Fruit fly (Drosophila melanogaster): ENCODE data around the gene ome.

The ome gene

DNA sequence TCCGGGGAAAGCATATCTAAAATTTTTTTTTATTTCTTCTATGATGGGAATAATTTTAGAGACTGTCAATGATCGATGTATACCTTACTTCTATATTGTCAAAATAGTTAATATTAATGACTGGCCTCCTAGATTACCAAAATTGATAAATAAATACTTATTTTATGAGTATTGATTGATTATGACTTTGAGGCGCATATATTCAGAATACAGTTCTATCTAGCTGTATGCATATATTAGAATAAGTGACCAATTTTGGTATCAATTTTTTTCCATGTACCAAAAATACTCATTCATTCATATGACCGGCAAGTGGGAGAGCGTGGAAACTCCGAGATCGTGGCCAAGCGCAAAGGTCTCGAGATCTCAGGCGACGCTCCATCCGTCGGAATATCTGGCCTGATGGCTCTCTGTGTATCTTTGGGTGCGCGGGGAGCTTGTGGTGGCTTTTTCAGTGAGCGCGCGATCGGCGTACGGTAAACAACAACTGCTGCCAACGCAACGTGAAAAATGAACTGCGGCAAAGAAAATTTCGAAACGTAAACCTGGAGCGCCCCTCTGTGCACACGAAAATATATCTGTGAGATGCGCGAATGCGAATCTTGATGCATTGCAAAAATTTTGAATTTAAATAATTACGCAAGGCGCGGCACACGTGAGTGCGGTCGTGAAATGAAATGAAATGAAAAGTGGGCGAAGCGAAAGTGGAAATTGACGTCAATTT is at the start of gene ome, which contains the start of gene CG43121 (continued):
- TF ChIP-seq sr (GFP tag; IDR thresholded peaks at IDR 0.05) (0 out of 3 replicates have a peak, but pooled peaks have one; percentile 47), CG8388 (GFP tag; optimal IDR thresholded peaks at IDR 0.05) (no peak), sens-2 (GFP tag; IDR thresholded peaks at IDR 0.05) (0 out of 2 replicates have a peak, but pooled peaks have one; percentile 17), ci (GFP tag; IDR thresholded peaks at IDR 0.05) (peak; percentile 81), CG14441 (GFP tag; IDR thresholded peaks at IDR 0.05) (no peak), wek (GFP tag; optimal IDR thresholded peaks at IDR 0.05) (peak; percentile 14), CG13424 (tag; optimal IDR thresholded peaks at IDR 0.05) (peak; percentile 21), nom (GFP tag; optimal IDR thresholded peaks at IDR 0.05) (peak; percentile 45), Eip74EF (GFP tag; optimal IDR thresholded peaks at IDR 0.05) (peak in 1 of 2 experiments; percentile 26), hbn (GFP tag; IDR thresholded peaks at IDR 0.05; ENCODE audit: partially characterized antibody) (0 out of 2 replicates have a peak, but pooled peaks have one; percentile 26), E2f1 (GFP tag; IDR thresholded peaks at IDR 0.05) (peak; percentile 12; the same call in 1 of the 2 replicates), CG15601 (tag; optimal IDR thresholded peaks at IDR 0.05) (no peak), PHDP (tag; optimal IDR thresholded peaks at IDR 0.05) (peak; percentile 28), Bgb (GFP tag; IDR thresholded peaks at IDR 0.05; ENCODE audit: partially characterized antibody) (peak; percentile 35; the same call in 1 of the 2 replicates), CG6683 (GFP tag; optimal IDR thresholded peaks at IDR 0.05) (no peak), rib (GFP tag; IDR thresholded peaks at IDR 0.05) (peak; percentile 58; the same call in 1 of the 2 replicates), CG6654 (GFP tag; optimal IDR thresholded peaks at IDR 0.05) (no peak), CG12071 (GFP tag; optimal IDR thresholded peaks at IDR 0.05) (peak; percentile 59), CG2120 (GFP tag; optimal IDR thresholded peaks at IDR 0.05) (peak; percentile 20), Pdp1 (GFP tag; optimal IDR thresholded peaks at IDR 0.05) (peak in 1 of 2 experiments; percentile 16), Fer1 (GFP tag; optimal IDR thresholded peaks at IDR 0.05) (peak; percentile 43), ara (GFP tag; IDR thresholded peaks at IDR 0.05) (0 out of 2 replicates have a peak, but pooled peaks have one; percentile 27), CG7786 (GFP tag; optimal IDR thresholded peaks at IDR 0.05) (no peak), Nf-YC (tag; optimal IDR thresholded peaks at IDR 0.05) (peak; percentile 21), CG4282 (GFP tag; optimal IDR thresholded peaks at IDR 0.05) (no peak), CG1233 (GFP tag; optimal IDR thresholded peaks at IDR 0.05) (no peak), gcm (GFP tag; optimal IDR thresholded peaks at IDR 0.05) (no peak), CG10565 (GFP tag; optimal IDR thresholded peaks at IDR 0.05) (no peak), CG13624 (GFP tag; optimal IDR thresholded peaks at IDR 0.05) (peak; percentile 12), BtbVII (GFP tag; optimal IDR thresholded peaks at IDR 0.05) (peak; percentile 40), CG7839 (tag; optimal IDR thresholded peaks at IDR 0.05) (peak; percentile 28), CG14014 (GFP tag; IDR thresholded peaks at IDR 0.05) (0 out of 2 replicates have a peak, but pooled peaks have one; percentile 41), org-1 (GFP tag; optimal IDR thresholded peaks at IDR 0.05) (no peak), CG2678 (tag; optimal IDR thresholded peaks at IDR 0.05) (no peak), Dad (GFP tag; optimal IDR thresholded peaks at IDR 0.05) (no peak), gem (tag; optimal IDR thresholded peaks at IDR 0.05) (peak; percentile 28), NC2α (GFP tag; optimal IDR thresholded peaks at IDR 0.05) (no peak), fd3F (GFP tag; optimal IDR thresholded peaks at IDR 0.05) (peak; percentile 5), cg (GFP tag; optimal IDR thresholded peaks at IDR 0.05) (no peak), D19A (tag; optimal IDR thresholded peaks at IDR 0.05) (no peak), maf-S (GFP tag; optimal IDR thresholded peaks at IDR 0.05) (no peak), abd-A (tag; optimal IDR thresholded peaks at IDR 0.05) (no peak), CG11398 (GFP tag; optimal IDR thresholded peaks at IDR 0.05) (peak; percentile 10), mirr (GFP tag; optimal IDR thresholded peaks at IDR 0.05) (peak; percentile 21), CG3847 (GFP tag; IDR thresholded peaks at IDR 0.05) (no peak), Bdp1 (GFP tag; optimal IDR thresholded peaks at IDR 0.05) (peak; percentile 20), slbo (GFP tag; IDR thresholded peaks at IDR 0.05) (peak; percentile 25; the same call in 1 of the 2 replicates), HHEX (GFP tag; optimal IDR thresholded peaks at IDR 0.05) (peak; percentile 19)

All from whole organism, embryonic.